Worm (Caenorhabditis elegans): Measurements from ENCODE around the gene B0554.4.

The B0554.4 gene

ce11 chrV:472589-472988 lies 43.6 kb downstream of the B0554.4 start, which contains the start of gene srt-31:
srt-31 (plus strand) TSS chrV:472889.
- no peak for TF ChIP-seq sptf-1 (tag; optimal IDR thresholded peaks at IDR 0.05)
- no peak for TF ChIP-seq zip-8 (tag; optimal IDR thresholded peaks at IDR 0.05)
- TF ChIP-seq sem-2 (GFP tag; optimal IDR thresholded peaks at IDR 0.05) = no peak
- TF ChIP-seq drap-1 (GFP tag; optimal IDR thresholded peaks at IDR 0.05) = no peak
- TF ChIP-seq tbx-8 (GFP tag; optimal IDR thresholded peaks at IDR 0.05) = no peak
- TF ChIP-seq nhr-28 (tag; optimal IDR thresholded peaks at IDR 0.05) = no peak
- TF ChIP-seq mls-2 (tag; optimal IDR thresholded peaks at IDR 0.05) = no peak
- TF ChIP-seq lsy-2 (tag; optimal IDR thresholded peaks at IDR 0.05) = no peak
- no peak for TF ChIP-seq bed-3 (GFP tag; optimal IDR thresholded peaks at IDR 0.05)

- TF ChIP-seq hlh-1 (tag; optimal IDR thresholded peaks at IDR 0.05) = no peak
Observed at ce11 chrV:474516-474915, 45.6 kb downstream of the B0554.4 start, which contains the start of gene nhr-99. nhr-99 (plus strand) TSS chrV:474778.

ce11 chrV:477664-478212 lies 48.8 kb downstream of the B0554.4 start, which contains the start of gene nhr-55:
nhr-55 (plus strand) TSS chrV:478162.
- no peak for TF ChIP-seq nhr-237 (tag; optimal IDR thresholded peaks at IDR 0.05)
- TF ChIP-seq snpc-4 (tag; optimal IDR thresholded peaks at IDR 0.05) = no peak
- no peak for TF ChIP-seq mab-5 (tag; optimal IDR thresholded peaks at IDR 0.05)
- no peak for TF ChIP-seq pha-4 (tag; optimal IDR thresholded peaks at IDR 0.05)
- no peak for TF ChIP-seq lin-32 (GFP tag; optimal IDR thresholded peaks at IDR 0.05)
- TF ChIP-seq lin-13 (tag; optimal IDR thresholded peaks at IDR 0.05) = no peak
- no peak for TF ChIP-seq mls-2 (tag; optimal IDR thresholded peaks at IDR 0.05)
- no peak for TF ChIP-seq nhr-2 (tag; optimal IDR thresholded peaks at IDR 0.05)
- TF ChIP-seq M03D4.4 (tag; optimal IDR thresholded peaks at IDR 0.05) = no peak
- TF ChIP-seq drap-1 (GFP tag; optimal IDR thresholded peaks at IDR 0.05) = no peak
- TF ChIP-seq sptf-1 (tag; optimal IDR thresholded peaks at IDR 0.05) = no peak

- TF ChIP-seq tbx-8 (GFP tag; optimal IDR thresholded peaks at IDR 0.05) (no peak), unc-62 (GFP tag; optimal IDR thresholded peaks at IDR 0.05) (no peak), ceh-43 (GFP tag; optimal IDR thresholded peaks at IDR 0.05) (no peak), bed-3 (GFP tag; optimal IDR thresholded peaks at IDR 0.05) (no peak), flh-1 (GFP tag; optimal IDR thresholded peaks at IDR 0.05) (no peak), mab-5 (tag; optimal IDR thresholded peaks at IDR 0.05) (no peak), nhr-28 (tag; optimal IDR thresholded peaks at IDR 0.05) (no peak), cnd-1 (tag; optimal IDR thresholded peaks at IDR 0.05) (no peak), nhr-2 (tag; optimal IDR thresholded peaks at IDR 0.05) (no peak), ceh-83 (GFP tag; optimal IDR thresholded peaks at IDR 0.05) (no peak), M03D4.4 (tag; optimal IDR thresholded peaks at IDR 0.05) (no peak), mls-2 (tag; optimal IDR thresholded peaks at IDR 0.05) (no peak), pha-4 (tag; optimal IDR thresholded peaks at IDR 0.05) (no peak), lsy-2 (tag; optimal IDR thresholded peaks at IDR 0.05) (no peak), ces-1 (GFP tag; optimal IDR thresholded peaks at IDR 0.05) (no peak), ztf-11 (tag; optimal IDR thresholded peaks at IDR 0.05) (no peak), nhr-237 (tag; optimal IDR thresholded peaks at IDR 0.05) (no peak), ceh-39 (tag; optimal IDR thresholded peaks at IDR 0.05) (no peak), ham-2 (GFP tag; optimal IDR thresholded peaks at IDR 0.05) (no peak), nhr-12 (tag; optimal IDR thresholded peaks at IDR 0.05) (no peak)
Observed at ce11 chrV:479046-479445, 50.1 kb downstream of the B0554.4 start.

ce11 chrV:482860-483259 lies 53.9 kb downstream of the B0554.4 start:
- TF ChIP-seq cnd-1 (tag; optimal IDR thresholded peaks at IDR 0.05) = no peak
- no peak for TF ChIP-seq drap-1 (GFP tag; optimal IDR thresholded peaks at IDR 0.05)
- no peak for TF ChIP-seq ceh-39 (tag; optimal IDR thresholded peaks at IDR 0.05)
- no peak for TF ChIP-seq mab-5 (tag; optimal IDR thresholded peaks at IDR 0.05)
- TF ChIP-seq blmp-1 (tag; optimal IDR thresholded peaks at IDR 0.05) = no peak
- no peak for TF ChIP-seq zip-8 (tag; optimal IDR thresholded peaks at IDR 0.05)
- TF ChIP-seq hlh-1 (tag; optimal IDR thresholded peaks at IDR 0.05) = no peak
- no peak for TF ChIP-seq mep-1 (tag; optimal IDR thresholded peaks at IDR 0.05)
- TF ChIP-seq nhr-28 (tag; optimal IDR thresholded peaks at IDR 0.05) = no peak
- TF ChIP-seq tbx-8 (GFP tag; optimal IDR thresholded peaks at IDR 0.05) = no peak
- no peak for TF ChIP-seq flh-1 (GFP tag; optimal IDR thresholded peaks at IDR 0.05)
- no peak for TF ChIP-seq unc-62 (GFP tag; optimal IDR thresholded peaks at IDR 0.05)
- no peak for TF ChIP-seq elt-1 (tag; optimal IDR thresholded peaks at IDR 0.05; ENCODE audit: borderline replicate concordance, insufficient read depth)
- TF ChIP-seq unc-120 (tag; optimal IDR thresholded peaks at IDR 0.05; ENCODE audit: poor library complexity, severe bottlenecking) = no peak
- TF ChIP-seq nhr-2 (tag; optimal IDR thresholded peaks at IDR 0.05) = no peak
- TF ChIP-seq nhr-76 (tag; optimal IDR thresholded peaks at IDR 0.05) = no peak
- TF ChIP-seq M03D4.4 (tag; optimal IDR thresholded peaks at IDR 0.05) = no peak
- no peak for TF ChIP-seq ces-1 (GFP tag; optimal IDR thresholded peaks at IDR 0.05)
- TF ChIP-seq elt-3 (tag; optimal IDR thresholded peaks at IDR 0.05) = no peak
- TF ChIP-seq ham-2 (GFP tag; optimal IDR thresholded peaks at IDR 0.05) = no peak

Data from whole organism, mixed stage, embryonic.